Fruit fly (Drosophila melanogaster) whole organism, embryonic: ENCODE results near the gene SP1173.

Experiments used
- Aef1 ChIP-seq: fragments of 200-800 bp; sonication (Bioruptor generic); IDR thresholded peaks from 3 replicates; pipeline ENCODE4 v1.3.6; 2022; ENCODE audit warnings: missing biosample characterization, missing genetic modification characterization
- CG10274 ChIP-seq: fragments of 200-800 bp; sonication (Bioruptor generic); optimal IDR thresholded peaks from 3 replicates; lab custom pipeline; 2017; ENCODE audit warnings: missing biosample characterization, mild to moderate bottlenecking, missing genetic modification characterization
- CG10654 ChIP-seq: fragments of 200-800 bp; sonication (Bioruptor generic); optimal IDR thresholded peaks from 2 replicates; lab custom pipeline; 2016; ENCODE audit warnings: missing biosample characterization, missing genetic modification characterization
- CG11085 ChIP-seq: fragments of 200-800 bp; sonication (Bioruptor generic); IDR thresholded peaks from 2 replicates; pipeline ENCODE4 v1.3.6; 2022; ENCODE audit warnings: missing biosample characterization, missing genetic modification characterization
- CG12104 ChIP-seq: fragments of 200-800 bp; sonication (Bioruptor generic); optimal IDR thresholded peaks from 3 replicates; lab custom pipeline; 2016; ENCODE audit warnings: missing biosample characterization, missing genetic modification characterization
- CG12744 ChIP-seq: fragments of 200-800 bp; sonication (Bioruptor generic); optimal IDR thresholded peaks from 2 replicates; lab custom pipeline; 2016; ENCODE audit warnings: missing biosample characterization, missing genetic modification characterization
- CG14441 ChIP-seq: fragments of 200-800 bp; sonication (Bioruptor generic); IDR thresholded peaks from 2 replicates; pipeline ENCODE4 v1.3.6; 2022; ENCODE audit warnings: missing biosample characterization, missing genetic modification characterization
- CG14710 ChIP-seq: fragments of 200-800 bp; sonication (Bioruptor generic); optimal IDR thresholded peaks from 3 replicates; lab custom pipeline; 2019; ENCODE audit warnings: missing biosample characterization, mild to moderate bottlenecking, missing genetic modification characterization, moderate library complexity
- CG15011 ChIP-seq: fragments of 200-800 bp; sonication (Bioruptor generic); optimal IDR thresholded peaks from 3 replicates; lab custom pipeline; 2018; ENCODE audit warnings: missing biosample characterization, mild to moderate bottlenecking, missing genetic modification characterization
- CG15514 ChIP-seq: fragments of 200-800 bp; sonication (Bioruptor generic); optimal IDR thresholded peaks from 3 replicates; lab custom pipeline; 2017; ENCODE audit warnings: missing biosample characterization, missing genetic modification characterization, mild to moderate bottlenecking, moderate library complexity, missing genetic modification reagents
- CG16813 ChIP-seq: fragments of 200-800 bp; sonication (Bioruptor generic); IDR thresholded peaks from 3 replicates; pipeline ENCODE4 v1.3.6; 2022; ENCODE audit warnings: missing biosample characterization, missing genetic modification characterization; ENCODE audit not compliant: partially characterized antibody
- CG17359 ChIP-seq: fragments of 200-800 bp; sonication (Bioruptor generic); optimal IDR thresholded peaks from 3 replicates; lab custom pipeline; 2018; ENCODE audit warnings: missing biosample characterization, mild to moderate bottlenecking, missing genetic modification characterization, moderate library complexity
- CG17612 ChIP-seq: fragments of 200-800 bp; sonication (Bioruptor generic); IDR thresholded peaks from 2 replicates; pipeline ENCODE4 v1.3.6; 2022; ENCODE audit warnings: missing biosample characterization, missing genetic modification characterization
- CG18011 ChIP-seq: fragments of 200-800 bp; sonication (Bioruptor generic); optimal IDR thresholded peaks from 2 replicates; lab custom pipeline; 2017; ENCODE audit warnings: missing biosample characterization, missing genetic modification characterization, mild to moderate bottlenecking, moderate library complexity, missing genotype
- CG18764 ChIP-seq: fragments of 200-800 bp; sonication (Bioruptor generic); optimal IDR thresholded peaks from 3 replicates; lab custom pipeline; 2016; ENCODE audit warnings: missing biosample characterization, missing genetic modification characterization
- CG2129 ChIP-seq: fragments of 200-800 bp; sonication (Bioruptor generic); IDR thresholded peaks from 2 replicates; pipeline ENCODE4 v1.3.6; 2022; ENCODE audit warnings: missing biosample characterization, missing genetic modification characterization; ENCODE audit not compliant: partially characterized antibody
- CG31441 ChIP-seq: fragments of 200-800 bp; sonication (Bioruptor generic); IDR thresholded peaks from 2 replicates; pipeline ENCODE4 v1.3.6; 2022; ENCODE audit warnings: missing biosample characterization, missing genetic modification characterization
- CG3407 ChIP-seq: fragments of 200-800 bp; sonication (Bioruptor generic); optimal IDR thresholded peaks from 2 replicates; lab custom pipeline; 2018; ENCODE audit warnings: missing biosample characterization, mild to moderate bottlenecking, missing genetic modification characterization
- CG4282 ChIP-seq: fragments of 200-800 bp; sonication (Bioruptor generic); optimal IDR thresholded peaks from 2 replicates; lab custom pipeline; 2016; ENCODE audit warnings: missing biosample characterization, missing genetic modification characterization
- CG7786 ChIP-seq: fragments of 200-800 bp; sonication (Bioruptor generic); optimal IDR thresholded peaks from 2 replicates; lab custom pipeline; 2016; ENCODE audit warnings: missing biosample characterization, missing genetic modification characterization
- CG8089 ChIP-seq: fragments of 200-800 bp; sonication (Bioruptor generic); optimal IDR thresholded peaks from 3 replicates; lab custom pipeline; 2016; ENCODE audit warnings: missing biosample characterization, missing genetic modification characterization
- CG8388 ChIP-seq: fragments of 200-800 bp; sonication (Bioruptor generic); optimal IDR thresholded peaks from 2 replicates; lab custom pipeline; 2019; ENCODE audit warnings: missing biosample characterization, mild to moderate bottlenecking, missing genetic modification characterization, moderate library complexity
- Dll ChIP-seq: fragments of 200-800 bp; sonication (Bioruptor generic); IDR thresholded peaks from 4 replicates; pipeline ENCODE4 v1.3.6; 2022; ENCODE audit warnings: missing biosample characterization, missing genetic modification characterization; ENCODE audit not compliant: partially characterized antibody
- Doc2 ChIP-seq: fragments of 200-800 bp; sonication (Bioruptor generic); IDR thresholded peaks from 2 replicates; pipeline ENCODE4 v1.3.6; 2022; ENCODE audit warnings: missing biosample characterization, missing genetic modification characterization
- Gug ChIP-seq: fragments of 200-800 bp; sonication (Bioruptor generic); IDR thresholded peaks from 4 replicates; pipeline ENCODE4 v1.3.6; 2022; ENCODE audit warnings: missing biosample characterization, missing genetic modification characterization
- H2.0 ChIP-seq: fragments of 200-800 bp; sonication (Bioruptor generic); IDR thresholded peaks from 2 replicates; pipeline ENCODE4 v1.3.6; 2022; ENCODE audit warnings: missing biosample characterization, missing genetic modification characterization
- HHEX ChIP-seq: fragments of 200-800 bp; sonication (Bioruptor generic); optimal IDR thresholded peaks from 3 replicates; lab custom pipeline; 2017; ENCODE audit warnings: missing biosample characterization, mild to moderate bottlenecking, missing genetic modification characterization, missing genetic modification reagents
- Jarid2 ChIP-seq: fragments of 200-800 bp; sonication (Bioruptor generic); optimal IDR thresholded peaks from 3 replicates; lab custom pipeline; 2017; ENCODE audit warnings: mild to moderate bottlenecking, missing biosample characterization, missing genetic modification reagents, missing genetic modification characterization
- Mad ChIP-seq: fragments of 200-800 bp; sonication (Bioruptor generic); optimal IDR thresholded peaks from 2 replicates; lab custom pipeline; 2016; ENCODE audit warnings: missing biosample characterization, missing genetic modification characterization
- Myb ChIP-seq: fragments of 200-800 bp; sonication (Bioruptor generic); optimal IDR thresholded peaks from 2 replicates; lab custom pipeline; 2016; ENCODE audit warnings: missing biosample characterization, missing genetic modification characterization
- NC2α ChIP-seq: fragments of 200-800 bp; sonication (Bioruptor generic); optimal IDR thresholded peaks from 2 replicates; lab custom pipeline; 2016; ENCODE audit warnings: missing biosample characterization, missing genetic modification characterization
- Oli ChIP-seq: fragments of 200-800 bp; sonication (Bioruptor generic); optimal IDR thresholded peaks from 2 replicates; lab custom pipeline; 2018; ENCODE audit warnings: missing biosample characterization, mild to moderate bottlenecking, missing genetic modification characterization, moderate library complexity
- Spps ChIP-seq: fragments of 200-800 bp; sonication (Bioruptor generic); optimal IDR thresholded peaks from 2 replicates; lab custom pipeline; 2018; ENCODE audit warnings: missing biosample characterization, mild to moderate bottlenecking, missing genetic modification characterization
- aop ChIP-seq: fragments of 200-800 bp; sonication (Bioruptor generic); IDR thresholded peaks from 2 replicates; pipeline ENCODE4 v1.3.6; 2022; ENCODE audit warnings: missing biosample characterization, missing genetic modification characterization
- ap ChIP-seq: fragments of 200-800 bp; sonication (Bioruptor generic); IDR thresholded peaks from 2 replicates; pipeline ENCODE4 v1.3.6; 2022; ENCODE audit warnings: missing biosample characterization, missing genetic modification characterization
- btn ChIP-seq: fragments of 200-800 bp; sonication (Bioruptor generic); optimal IDR thresholded peaks from 2 replicates; lab custom pipeline; 2016; ENCODE audit warnings: missing biosample characterization, missing genetic modification characterization
- crc ChIP-seq: fragments of 200-800 bp; sonication (Bioruptor generic); optimal IDR thresholded peaks from 2 replicates; lab custom pipeline; 2016; ENCODE audit warnings: missing biosample characterization, missing genetic modification characterization
- danr ChIP-seq: fragments of 200-800 bp; sonication (Bioruptor generic); IDR thresholded peaks from 2 replicates; pipeline ENCODE4 v1.3.6; 2022; ENCODE audit warnings: missing biosample characterization, missing genetic modification characterization
- dmrt11E ChIP-seq: fragments of 200-800 bp; sonication (Bioruptor generic); optimal IDR thresholded peaks from 3 replicates; lab custom pipeline; 2018; ENCODE audit warnings: missing biosample characterization, mild to moderate bottlenecking, missing genetic modification characterization, moderate library complexity
- dmrt99B ChIP-seq: fragments of 200-800 bp; sonication (Bioruptor generic); optimal IDR thresholded peaks from 2 replicates; lab custom pipeline; 2018; ENCODE audit warnings: missing biosample characterization, mild to moderate bottlenecking, missing genetic modification characterization, moderate library complexity
- dpn ChIP-seq, 2 experiments: fragments of 200-800 bp; sonication (Bioruptor generic); optimal IDR thresholded peaks; 3 replicates each; lab custom pipeline; 2016; ENCODE audit warnings: missing biosample characterization in 2 of 2, missing genetic modification characterization in 2 of 2
- h ChIP-seq: fragments of >200 bp; optimal IDR thresholded peaks from 2 replicates; lab custom pipeline; 2017
- ham ChIP-seq: fragments of 200-800 bp; sonication (Bioruptor generic); IDR thresholded peaks from 2 replicates; pipeline ENCODE4 v1.3.6; 2022; ENCODE audit warnings: missing biosample characterization, missing genetic modification characterization
- odd ChIP-seq: fragments of 200-800 bp; sonication (Bioruptor generic); optimal IDR thresholded peaks from 2 replicates; lab custom pipeline; 2017; ENCODE audit warnings: missing biosample characterization, mild to moderate bottlenecking, missing genetic modification characterization
- onecut ChIP-seq: fragments of 200-800 bp; sonication (Bioruptor generic); IDR thresholded peaks from 2 replicates; pipeline ENCODE4 v1.3.6; 2022; ENCODE audit warnings: missing biosample characterization, missing genetic modification characterization
- psq ChIP-seq: fragments of 200-800 bp; sonication (Bioruptor generic); optimal IDR thresholded peaks from 2 replicates; lab custom pipeline; 2017; ENCODE audit warnings: missing biosample characterization, missing genetic modification characterization
- ranshi ChIP-seq: fragments of 200-800 bp; sonication (Bioruptor generic); IDR thresholded peaks from 2 replicates; pipeline ENCODE4 v1.3.6; 2022; ENCODE audit warnings: missing biosample characterization, missing genetic modification characterization
- sd ChIP-seq: fragments of 200-800 bp; sonication (Bioruptor generic); optimal IDR thresholded peaks from 3 replicates; lab custom pipeline; 2018; ENCODE audit warnings: missing biosample characterization, mild to moderate bottlenecking, missing genetic modification characterization, moderate library complexity
- sens-2 ChIP-seq: fragments of 200-800 bp; sonication (Bioruptor generic); IDR thresholded peaks from 2 replicates; pipeline ENCODE4 v1.3.6; 2022; ENCODE audit warnings: missing biosample characterization, missing genetic modification characterization
- unc-4 ChIP-seq: fragments of 200-800 bp; sonication (Bioruptor generic); IDR thresholded peaks from 2 replicates; pipeline ENCODE4 v1.3.6; 2022; ENCODE audit warnings: missing biosample characterization, missing genetic modification characterization; ENCODE audit not compliant: partially characterized antibody
- vnd ChIP-seq: fragments of 200-800 bp; sonication (Bioruptor generic); IDR thresholded peaks from 3 replicates; pipeline ENCODE4 v1.3.6; 2022; ENCODE audit warnings: missing biosample characterization, missing genetic modification characterization; ENCODE audit not compliant: partially characterized antibody
- zf30C ChIP-seq: fragments of 200-800 bp; sonication (Bioruptor generic); optimal IDR thresholded peaks from 3 replicates; lab custom pipeline; 2018; ENCODE audit warnings: missing biosample characterization, mild to moderate bottlenecking, missing genetic modification characterization

The SP1173 gene

dm6 chr3L:6742974-6743345 is 39.6 kb upstream of the SP1173 start, which contains the start of gene dikar (continued):
- TF ChIP-seq Gug (GFP tag; lab: Robert Waterston, UW) (peak; percentile 88), odd (GFP tag; lab: Kevin White, UChicago) (no peak), CG16813 (GFP tag; lab: Robert Waterston, UW) (peak; percentile 89), CG7786 (GFP tag; lab: Kevin White, UChicago) (peak; percentile 28), CG11085 (GFP tag; lab: Robert Waterston, UW) (peak; percentile 69), CG12104 (GFP tag; lab: Kevin White, UChicago) (no peak), dmrt11E (tag; lab: Kevin White, UChicago) (peak; percentile 58), CG8089 (GFP tag; lab: Kevin White, UChicago) (no peak), zf30C (GFP tag; lab: Kevin White, UChicago) (no peak), sd (no peak), CG17612 (GFP tag; lab: Robert Waterston, UW) (no peak), CG12744 (no peak), vnd (peak; percentile 86), Myb (no peak), sens-2 (no peak), CG14441 (GFP tag; lab: Robert Waterston, UW) (peak; percentile 70), CG17359 (no peak), Oli (tag; lab: Kevin White, UChicago) (no peak), Mad (no peak), Jarid2 (no peak), ap (GFP tag; lab: Robert Waterston, UW) (no peak), CG4282 (GFP tag; lab: Kevin White, UChicago) (no peak), btn (no peak), CG15514 (GFP tag; lab: Kevin White, UChicago) (peak; percentile 26), CG10274 (GFP tag; lab: Kevin White, UChicago) (no peak), CG15011 (no peak), HHEX (GFP tag; lab: Kevin White, UChicago) (no peak), ranshi (GFP tag; lab: Robert Waterston, UW) (no peak; the same call in 1 of the 2 replicates), Doc2 (GFP tag; lab: Robert Waterston, UW) (no peak), danr (GFP tag; lab: Robert Waterston, UW) (no peak), ham (GFP tag; lab: Robert Waterston, UW) (no peak), h (lab: Kevin White, UChicago) (no peak), CG18011 (GFP tag; lab: Kevin White, UChicago) (no peak), crc (no peak), psq (no peak), Aef1 (GFP tag; lab: Robert Waterston, UW) (peak; percentile 69), CG10654 (GFP tag; lab: Kevin White, UChicago) (no peak), CG8388 (GFP tag; lab: Kevin White, UChicago) (peak; percentile 25), CG3407 (GFP tag; lab: Kevin White, UChicago) (no peak), unc-4 (GFP tag; lab: Robert Waterston, UW) (peak; percentile 67; the same call in 1 of the 2 replicates), CG14710 (tag; lab: Kevin White, UChicago) (peak; percentile 48), NC2α (GFP tag; lab: Kevin White, UChicago) (no peak), onecut (GFP tag; lab: Robert Waterston, UW) (no peak), H2.0 (GFP tag; lab: Robert Waterston, UW) (peak; percentile 56; the same call in 1 of the 2 replicates), dmrt99B (no peak), aop (GFP tag; lab: Robert Waterston, UW) (peak; percentile 74; the same call in 1 of the 2 replicates), dpn (GFP tag; optimal IDR thresholded peaks at IDR 0.05; lab: Kevin White, UChicago) (peak; percentile 10 to 61), CG31441 (GFP tag; lab: Robert Waterston, UW) (no peak), Spps (tag; lab: Kevin White, UChicago) (no peak), CG18764 (GFP tag; lab: Kevin White, UChicago) (no peak), CG2129 (GFP tag; lab: Robert Waterston, UW) (peak; percentile 62), Dll (peak; percentile 74)
